Fruit fly (Drosophila melanogaster): Measurements from ENCODE around the gene alpha-Est10.
A peak's percentile ranks its signal among the peaks of the same experiment; 100 is the strongest.

DNA sequence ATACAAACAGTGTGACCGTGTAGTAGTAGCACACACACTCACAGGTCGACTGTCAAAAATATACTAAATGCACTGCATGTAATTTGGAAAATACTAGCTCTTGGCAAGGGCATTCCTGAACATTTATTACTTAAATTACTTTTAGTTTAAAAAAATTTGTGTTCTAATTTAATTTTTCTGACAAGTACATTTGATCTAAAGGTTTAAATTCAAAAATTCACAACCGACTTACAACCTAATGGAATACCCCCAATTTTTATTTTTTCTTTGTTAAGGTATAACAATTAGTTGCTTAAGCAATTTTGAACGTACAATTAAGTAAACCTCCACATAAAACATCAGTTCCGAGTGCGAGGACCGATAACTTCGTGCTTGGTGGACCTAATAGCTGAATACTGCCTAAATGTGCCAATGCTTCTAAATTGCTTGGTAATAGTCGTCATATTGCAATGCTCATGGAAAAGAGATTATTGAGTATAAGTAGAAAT lies 19.8 kb downstream of the alpha-Est10 start, which contains the start of gene CG1142:
- peak; percentile 90 for TF ChIP-seq Crg-1 (GFP tag; optimal IDR thresholded peaks at IDR 0.05)
- TF ChIP-seq toe (GFP tag; optimal IDR thresholded peaks at IDR 0.05), result peak; percentile 92
- peak; percentile 98 for TF ChIP-seq CG33017 (tag; optimal IDR thresholded peaks at IDR 0.05)
- TF ChIP-seq CG7101 (tag; optimal IDR thresholded peaks at IDR 0.05), result peak; percentile 97
- TF ChIP-seq pad (GFP tag; optimal IDR thresholded peaks at IDR 0.05), result peak; percentile 85
- peak; percentile 92 for TF ChIP-seq Clk (GFP tag; optimal IDR thresholded peaks at IDR 0.05)
- no peak for TF ChIP-seq cnc (optimal IDR thresholded peaks at IDR 0.05)
- peak; percentile 98 for TF ChIP-seq CG7045 (GFP tag; optimal IDR thresholded peaks at IDR 0.05)
- TF ChIP-seq kay (GFP tag; ENCODE audit: borderline replicate concordance), result peak; percentile 89

Measured in whole organism, adult.